Worm (Caenorhabditis elegans) whole organism, L3 larva: ENCODE results near the gene R10D12.13.

Source experiments
- lin-39 ChIP-seq: fragments of 150-350 bp; optimal IDR thresholded peaks from 2 replicates; lab custom pipeline; 2018; ENCODE audit warnings: missing biosample characterization, missing genetic modification reagents, missing genetic modification characterization
- nhr-11 ChIP-seq: fragments of 150-350 bp; optimal IDR thresholded peaks from 2 replicates; lab custom pipeline; 2014; ENCODE audit warnings: missing biosample characterization, missing genetic modification characterization

DNA sequence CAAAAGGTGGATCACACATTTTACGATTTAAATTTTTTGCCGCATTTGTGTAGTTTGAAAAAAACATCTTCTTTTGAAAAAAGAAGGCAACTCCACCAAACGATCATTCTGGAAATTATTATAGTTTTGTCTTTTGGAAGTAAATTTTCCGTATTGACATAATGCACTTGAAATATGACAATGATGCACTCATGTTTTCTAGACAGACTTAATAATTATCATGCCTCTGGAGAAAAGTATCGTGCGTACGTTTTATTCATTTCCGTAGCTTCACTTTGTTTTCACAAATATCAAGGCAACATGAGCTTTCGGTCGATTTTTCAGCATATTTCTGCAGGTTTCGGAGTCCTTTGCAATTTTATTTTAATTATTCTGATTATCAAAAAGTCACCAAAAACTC lies 43.9 kb upstream of the R10D12.13 start, which contains the start of gene str-250:
- TF ChIP-seq nhr-11 (no peak), lin-39 (tag; lab: Kevin White, UChicago) (no peak)
